Worm (Caenorhabditis elegans) whole organism, mixed stage, embryonic: ENCODE measurements around the gene T10B5.7.

Experiments
- bed-3 ChIP-seq: fragments of 200-800 bp; sonication (Bioruptor generic); optimal IDR thresholded peaks from 3 replicates; lab custom pipeline; 2018; ENCODE audit warnings: mild to moderate bottlenecking, missing genetic modification characterization, moderate library complexity, missing compliant biosample characterization
- blmp-1 ChIP-seq: fragments of 150-350 bp; optimal IDR thresholded peaks from 2 replicates; lab custom pipeline; 2014; ENCODE audit warnings: missing biosample characterization, missing genetic modification characterization
- ces-1 ChIP-seq: fragments of 150-350 bp; optimal IDR thresholded peaks from 2 replicates; lab custom pipeline; 2014; ENCODE audit warnings: missing biosample characterization, missing genetic modification reagents, missing genetic modification characterization
- mab-5 ChIP-seq: fragments of 150-350 bp; optimal IDR thresholded peaks from 2 replicates; lab custom pipeline; 2014; ENCODE audit warnings: missing biosample characterization, missing genetic modification characterization
- mep-1 ChIP-seq: fragments of 150-350 bp; optimal IDR thresholded peaks from 2 replicates; lab custom pipeline; 2017; ENCODE audit warnings: missing biosample characterization, missing genetic modification reagents, missing genetic modification characterization, inconsistent platforms
- nhr-76 ChIP-seq: sonication (generic microtip); optimal IDR thresholded peaks from 2 replicates; lab custom pipeline; 2017; ENCODE audit warnings: missing biosample characterization, missing genetic modification characterization
- pha-4 ChIP-seq: fragments of 150-350 bp; optimal IDR thresholded peaks from 2 replicates; lab custom pipeline; 2018; ENCODE audit warnings: missing biosample characterization, missing genetic modification reagents, missing genetic modification characterization
- sem-2 ChIP-seq: fragments of 200-800 bp; sonication (Bioruptor generic); optimal IDR thresholded peaks from 2 replicates; lab custom pipeline; 2018; ENCODE audit warnings: mild to moderate bottlenecking, missing genetic modification characterization, missing compliant biosample characterization
- snpc-4 ChIP-seq: fragments of 150-350 bp; optimal IDR thresholded peaks from 2 replicates; lab custom pipeline; 2014; ENCODE audit warnings: missing biosample characterization, missing genetic modification characterization
- sptf-1 ChIP-seq: sonication (generic microtip); optimal IDR thresholded peaks from 2 replicates; lab custom pipeline; 2017; ENCODE audit warnings: mild to moderate bottlenecking, missing genetic modification characterization, moderate library complexity, missing compliant biosample characterization
- ztf-11 ChIP-seq: fragments of 150-350 bp; optimal IDR thresholded peaks from 2 replicates; lab custom pipeline; 2014; ENCODE audit warnings: missing biosample characterization, missing genetic modification characterization

ce11 chrV:1888299-1888698 is 42.3 kb downstream of the T10B5.7 start:
- TF ChIP-seq snpc-4 (no peak), sem-2 (no peak), blmp-1 (tag; lab: Kevin White, UChicago) (no peak), ces-1 (GFP tag; lab: Kevin White, UChicago) (no peak), mep-1 (tag; lab: Kevin White, UChicago) (no peak), mab-5 (tag; lab: Kevin White, UChicago) (no peak), nhr-76 (tag; lab: Kevin White, UChicago) (no peak), pha-4 (tag; lab: Kevin White, UChicago) (no peak), ztf-11 (tag; lab: Kevin White, UChicago) (no peak), sptf-1 (tag; lab: Kevin White, UChicago) (no peak), bed-3 (GFP tag; lab: Kevin White, UChicago) (no peak)
